Worm (Caenorhabditis elegans) whole organism, late embryonic: ENCODE measurements around the gene col-150.

Experiments used
- C08G9.2 ChIP-seq: sonication (generic microtip); optimal IDR thresholded peaks from 2 replicates; lab custom pipeline; 2016; ENCODE audit warnings: mild to moderate bottlenecking, missing genetic modification characterization, moderate library complexity, missing compliant biosample characterization
- C38D4.7 ChIP-seq: fragments of 200-800 bp; sonication (Bioruptor generic); optimal IDR thresholded peaks from 2 replicates; lab custom pipeline; 2018; ENCODE audit warnings: mild to moderate bottlenecking, missing genetic modification characterization, moderate library complexity, missing compliant biosample characterization
- F13H6.1 ChIP-seq: sonication (generic microtip); optimal IDR thresholded peaks from 2 replicates; lab custom pipeline; 2016; ENCODE audit warnings: missing genetic modification characterization, missing compliant biosample characterization
- T23F11.4 ChIP-seq: fragments of 200-800 bp; sonication (Bioruptor generic); optimal IDR thresholded peaks from 2 replicates; lab custom pipeline; 2018; ENCODE audit warnings: mild to moderate bottlenecking, missing genetic modification characterization, missing compliant biosample characterization
- ahr-1 ChIP-seq: sonication (generic microtip); optimal IDR thresholded peaks from 2 replicates; lab custom pipeline; 2016; ENCODE audit warnings: missing genetic modification characterization, missing compliant biosample characterization
- ceh-14 ChIP-seq: sonication (generic microtip); optimal IDR thresholded peaks from 2 replicates; lab custom pipeline; 2016; ENCODE audit warnings: missing genotype, missing genetic modification characterization, missing compliant biosample characterization
- ceh-18 ChIP-seq: sonication (generic microtip); optimal IDR thresholded peaks from 2 replicates; lab custom pipeline; 2016; ENCODE audit warnings: missing genetic modification characterization, missing compliant biosample characterization
- ceh-19 ChIP-seq: fragments of 200-800 bp; sonication (Bioruptor generic); optimal IDR thresholded peaks from 2 replicates; lab custom pipeline; 2018; ENCODE audit warnings: mild to moderate bottlenecking, missing genetic modification characterization, missing compliant biosample characterization
- ceh-2 ChIP-seq: sonication (generic microtip); optimal IDR thresholded peaks from 2 replicates; lab custom pipeline; 2016; ENCODE audit warnings: missing genotype, missing genetic modification characterization, missing compliant biosample characterization
- ceh-31 ChIP-seq: sonication (generic microtip); optimal IDR thresholded peaks from 2 replicates; lab custom pipeline; 2016; ENCODE audit warnings: missing genetic modification characterization, missing compliant biosample characterization
- ceh-34 ChIP-seq: sonication (generic microtip); optimal IDR thresholded peaks from 2 replicates; lab custom pipeline; 2016; ENCODE audit warnings: mild to moderate bottlenecking, missing genetic modification characterization, missing compliant biosample characterization
- ceh-48 ChIP-seq: sonication (generic microtip); optimal IDR thresholded peaks from 2 replicates; lab custom pipeline; 2016; ENCODE audit warnings: missing genetic modification characterization, inconsistent platforms, missing compliant biosample characterization
- dmd-4 ChIP-seq: sonication (generic microtip); optimal IDR thresholded peaks from 2 replicates; lab custom pipeline; 2016; ENCODE audit warnings: borderline replicate concordance, missing genetic modification characterization, missing compliant biosample characterization
- ets-4 ChIP-seq: sonication (generic microtip); optimal IDR thresholded peaks from 2 replicates; lab custom pipeline; 2016; ENCODE audit warnings: missing genetic modification characterization, missing compliant biosample characterization
- eyg-1 ChIP-seq: sonication (generic microtip); optimal IDR thresholded peaks from 2 replicates; lab custom pipeline; 2016; ENCODE audit warnings: missing genotype, missing genetic modification characterization, missing compliant biosample characterization
- fax-1 ChIP-seq: sonication (generic microtip); optimal IDR thresholded peaks from 2 replicates; lab custom pipeline; 2016; ENCODE audit warnings: missing genotype, missing genetic modification characterization, missing compliant biosample characterization
- gmeb-2 ChIP-seq: sonication (generic microtip); optimal IDR thresholded peaks from 2 replicates; lab custom pipeline; 2016; ENCODE audit warnings: missing genetic modification characterization, inconsistent platforms, missing compliant biosample characterization
- lim-6 ChIP-seq: sonication (generic microtip); optimal IDR thresholded peaks from 2 replicates; lab custom pipeline; 2016; ENCODE audit warnings: missing genetic modification characterization, missing compliant biosample characterization
- lin-11 ChIP-seq: fragments of 200-800 bp; sonication (Bioruptor generic); optimal IDR thresholded peaks from 2 replicates; lab custom pipeline; 2018; ENCODE audit warnings: mild to moderate bottlenecking, missing genetic modification characterization, missing compliant biosample characterization
- mec-3 ChIP-seq: sonication (generic microtip); optimal IDR thresholded peaks from 2 replicates; lab custom pipeline; 2016; ENCODE audit warnings: borderline replicate concordance, missing genetic modification characterization, missing compliant biosample characterization
- nhr-11 ChIP-seq: fragments of 150-350 bp; optimal IDR thresholded peaks from 2 replicates; lab custom pipeline; 2014; ENCODE audit warnings: missing biosample characterization, missing genetic modification characterization
- nhr-232 ChIP-seq: sonication (generic microtip); optimal IDR thresholded peaks from 2 replicates; lab custom pipeline; 2016; ENCODE audit warnings: missing genetic modification characterization, missing compliant biosample characterization
- npax-4 ChIP-seq: sonication (generic microtip); optimal IDR thresholded peaks from 2 replicates; lab custom pipeline; 2016; ENCODE audit warnings: missing genetic modification characterization, missing compliant biosample characterization
- pat-9 ChIP-seq: fragments of 200-800 bp; sonication (Bioruptor generic); optimal IDR thresholded peaks from 2 replicates; lab custom pipeline; 2018; ENCODE audit warnings: mild to moderate bottlenecking, missing genetic modification characterization, moderate library complexity, missing compliant biosample characterization
- pha-4 ChIP-seq: fragments of 150-350 bp; optimal IDR thresholded peaks from 2 replicates; lab custom pipeline; 2018; ENCODE audit warnings: missing biosample characterization, missing genetic modification reagents, missing genetic modification characterization
- ref-2 ChIP-seq: sonication (generic microtip); optimal IDR thresholded peaks from 2 replicates; lab custom pipeline; 2016; ENCODE audit warnings: missing genetic modification characterization, missing compliant biosample characterization
- sdc-2 ChIP-seq: sonication (generic microtip); optimal IDR thresholded peaks from 2 replicates; lab custom pipeline; 2016; ENCODE audit warnings: missing genotype, missing genetic modification characterization, missing compliant biosample characterization
- sox-2 ChIP-seq: fragments of 200-800 bp; sonication (Bioruptor generic); IDR thresholded peaks from 2 replicates; pipeline ENCODE4 v1.3.6; 2022; ENCODE audit warnings: missing genetic modification reagents, missing genetic modification characterization, missing compliant biosample characterization
- tbx-2 ChIP-seq: sonication (generic microtip); optimal IDR thresholded peaks from 2 replicates; lab custom pipeline; 2016; ENCODE audit warnings: missing genetic modification characterization, missing compliant biosample characterization
- tbx-7 ChIP-seq: sonication (generic microtip); optimal IDR thresholded peaks from 2 replicates; lab custom pipeline; 2016; ENCODE audit warnings: missing genotype, missing genetic modification characterization, missing compliant biosample characterization
- ttx-3 ChIP-seq: sonication (generic microtip); optimal IDR thresholded peaks from 2 replicates; lab custom pipeline; 2016; ENCODE audit warnings: missing genetic modification reagents, missing genetic modification characterization, missing compliant biosample characterization
- unc-42 ChIP-seq: sonication (generic microtip); optimal IDR thresholded peaks from 2 replicates; lab custom pipeline; 2016; ENCODE audit warnings: missing genotype, missing genetic modification characterization, missing compliant biosample characterization
- unc-55 ChIP-seq: sonication (generic microtip); optimal IDR thresholded peaks from 2 replicates; lab custom pipeline; 2017; ENCODE audit warnings: missing biosample characterization, missing genetic modification reagents, missing genetic modification characterization
- zip-5 ChIP-seq: sonication (generic microtip); optimal IDR thresholded peaks from 2 replicates; lab custom pipeline; 2016; ENCODE audit warnings: missing genetic modification characterization, missing compliant biosample characterization
- ztf-16 ChIP-seq: sonication (generic microtip); optimal IDR thresholded peaks from 2 replicates; lab custom pipeline; 2017; ENCODE audit warnings: missing genetic modification characterization, missing compliant biosample characterization

Gene col-150

DNA sequence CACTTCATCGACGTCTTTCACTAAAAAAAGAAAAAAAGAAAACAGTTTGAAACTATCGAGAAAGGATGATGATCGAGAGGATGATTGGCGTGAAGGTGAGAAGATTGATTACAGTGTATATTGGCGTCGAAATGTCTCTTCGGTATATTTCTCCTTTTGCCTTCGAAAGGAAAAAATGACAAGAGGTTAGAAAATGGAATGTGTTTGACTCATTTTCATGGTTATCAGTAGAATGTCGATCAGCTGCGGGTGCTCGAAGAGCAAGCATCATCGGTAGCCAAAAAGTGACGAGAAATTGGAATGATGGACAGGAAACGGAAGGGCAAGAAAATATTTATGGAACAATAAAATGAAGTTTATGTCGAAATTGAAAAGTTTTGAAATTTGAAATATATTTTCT, 39.4 kb upstream of the col-150 start:
- no peak for TF ChIP-seq ahr-1 (tag; lab: Kevin White, UChicago)
- no peak for TF ChIP-seq lin-11 (tag; lab: Kevin White, UChicago)
- TF ChIP-seq ceh-48 (tag; lab: Kevin White, UChicago): no peak
- TF ChIP-seq F13H6.1 (tag; lab: Kevin White, UChicago): no peak
- no peak for TF ChIP-seq nhr-11 (tag; lab: Kevin White, UChicago)
- TF ChIP-seq unc-42 (tag; lab: Kevin White, UChicago): no peak
- TF ChIP-seq mec-3 (tag; lab: Kevin White, UChicago): no peak
- TF ChIP-seq gmeb-2 (tag; lab: Kevin White, UChicago): no peak
- no peak for TF ChIP-seq ceh-2 (tag; lab: Kevin White, UChicago)
- TF ChIP-seq fax-1 (tag; lab: Kevin White, UChicago): no peak

DNA sequence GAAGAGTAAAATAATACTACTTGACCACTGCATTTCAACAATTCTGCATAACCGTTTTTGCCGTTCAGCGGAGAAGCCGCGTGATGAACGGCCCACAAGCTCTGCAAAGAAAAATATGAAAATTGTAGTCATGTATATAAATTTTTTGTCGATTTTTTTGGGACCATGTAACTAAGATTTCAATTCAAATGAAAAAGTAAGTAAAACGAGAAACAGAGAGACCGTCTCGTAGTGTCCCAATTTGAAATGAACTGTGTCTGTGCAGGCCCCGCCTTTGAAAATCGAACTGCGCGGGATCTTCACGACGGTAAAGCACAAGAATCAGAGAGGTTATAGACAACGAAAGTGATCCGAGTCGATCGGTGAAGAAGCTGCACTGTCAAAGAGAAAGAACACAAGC, 37.6 kb upstream of the col-150 start, which contains the start of gene crm-1:
TSS of gene crm-1 (minus strand) at position 101 of the 400 bp plus-strand sequence.
- TF ChIP-seq gmeb-2 (tag; lab: Kevin White, UChicago) (no peak), pat-9 (tag; lab: Kevin White, UChicago) (no peak), lim-6 (tag; lab: Kevin White, UChicago) (no peak), ref-2 (tag; lab: Kevin White, UChicago) (no peak), F13H6.1 (tag; lab: Kevin White, UChicago) (no peak), nhr-232 (no peak), unc-55 (no peak)

ce11 chrV:10328080-10328479, 33.6 kb upstream of the col-150 start:
- TF ChIP-seq dmd-4: no peak
- no peak for TF ChIP-seq ztf-16 (tag; lab: Kevin White, UChicago)
- TF ChIP-seq ceh-14: no peak
- no peak for TF ChIP-seq F13H6.1 (tag; lab: Kevin White, UChicago)
- no peak for TF ChIP-seq ceh-34 (tag; lab: Kevin White, UChicago)
- TF ChIP-seq ceh-48 (tag; lab: Kevin White, UChicago): no peak
- no peak for TF ChIP-seq C38D4.7 (GFP tag; lab: Kevin White, UChicago)
- no peak for TF ChIP-seq eyg-1
- TF ChIP-seq sdc-2 (tag; lab: Kevin White, UChicago): no peak

DNA sequence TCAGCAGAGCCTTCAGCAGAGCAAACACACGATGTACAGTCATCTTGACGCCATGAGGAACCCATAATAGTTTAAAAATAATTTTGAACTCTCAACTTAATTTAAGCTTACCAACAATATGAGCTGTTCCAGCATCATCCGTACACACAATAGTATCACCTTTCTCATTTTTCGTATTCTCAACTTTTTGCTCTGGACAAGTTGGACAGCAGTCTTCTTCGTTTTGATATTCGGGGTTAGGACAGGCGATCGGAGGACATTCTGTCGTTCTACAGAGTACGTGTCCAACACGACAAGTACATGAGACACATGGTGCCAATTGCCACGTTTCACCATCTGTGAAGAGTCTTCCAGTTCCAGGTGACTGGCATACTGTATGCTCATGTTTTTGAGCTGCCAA, 29.1 kb upstream of the col-150 start:
- no peak for TF ChIP-seq pha-4 (tag; lab: Kevin White, UChicago)
- TF ChIP-seq gmeb-2 (tag; lab: Kevin White, UChicago): no peak
- TF ChIP-seq ceh-18 (tag; lab: Kevin White, UChicago): no peak
- TF ChIP-seq sox-2 (GFP tag; lab: Robert Waterston, UW): no peak

ce11 chrV:10320101-10320761, 25.8 kb upstream of the col-150 start, which contains the start of the genes gna-1 and B0024.13:
gna-1 (minus strand) TSS chrV:10320151.
B0024.13 (plus strand) TSS chrV:10320711.
- TF ChIP-seq tbx-7 (tag; lab: Kevin White, UChicago) (peak; percentile 60), ets-4 (tag; lab: Kevin White, UChicago) (peak; percentile 22), C08G9.2 (peak; percentile 82), T23F11.4 (GFP tag; lab: Kevin White, UChicago) (no peak), npax-4 (tag; lab: Kevin White, UChicago) (no peak), ceh-2 (tag; lab: Kevin White, UChicago) (peak; percentile 76), unc-42 (tag; lab: Kevin White, UChicago) (peak; percentile 54), ceh-19 (no peak), lim-6 (tag; lab: Kevin White, UChicago) (peak; percentile 2), ceh-31 (tag; lab: Kevin White, UChicago) (peak; percentile 89), tbx-2 (tag; lab: Kevin White, UChicago) (peak; percentile 63), ttx-3 (tag; lab: Kevin White, UChicago) (no peak), ceh-34 (tag; lab: Kevin White, UChicago) (no peak), zip-5 (tag; lab: Kevin White, UChicago) (peak; percentile 66)
